Fruit fly (Drosophila melanogaster): ENCODE measurements around the gene heca.

dm6 chr3R:30272858-30273379 is 4.8 kb upstream of the heca start:
- TF ChIP-seq Lpt (GFP tag; optimal IDR thresholded peaks at IDR 0.05) (no peak), CG8632 (GFP tag; optimal IDR thresholded peaks at IDR 0.05) (no peak), CG31627 (GFP tag; optimal IDR thresholded peaks at IDR 0.05) (no peak), lz (GFP tag; optimal IDR thresholded peaks at IDR 0.05) (no peak), dac (GFP tag; optimal IDR thresholded peaks at IDR 0.05) (no peak)

All from whole organism, prepupa.